Fruit fly (Drosophila melanogaster): ENCODE data around the gene CG7071.

dm6 chr3R:22396238-22396772, 33.9 kb downstream of the CG7071 start:
- no peak for TF ChIP-seq jim (GFP tag; optimal IDR thresholded peaks at IDR 0.05)
- no peak for TF ChIP-seq dsf (GFP tag; optimal IDR thresholded peaks at IDR 0.05; ENCODE audit: borderline replicate concordance)
- TF ChIP-seq Hr78 (GFP tag; optimal IDR thresholded peaks at IDR 0.05): no peak
- no peak for TF ChIP-seq usp (GFP tag; optimal IDR thresholded peaks at IDR 0.05)
- TF ChIP-seq pan (optimal IDR thresholded peaks at IDR 0.05): no peak
- TF ChIP-seq Hnf4 (GFP tag; optimal IDR thresholded peaks at IDR 0.05): no peak
- TF ChIP-seq psq (GFP tag; optimal IDR thresholded peaks at IDR 0.05): no peak
- no peak for TF ChIP-seq Mio (GFP tag; optimal IDR thresholded peaks at IDR 0.05)
- no peak for TF ChIP-seq CrebA (GFP tag; optimal IDR thresholded peaks at IDR 0.05; ENCODE audit: borderline replicate concordance)
- no peak for TF ChIP-seq CG32264 (GFP tag; optimal IDR thresholded peaks at IDR 0.05)
- TF ChIP-seq Dif (GFP tag; optimal IDR thresholded peaks at IDR 0.05; ENCODE audit: partially characterized antibody): no peak
- no peak for TF ChIP-seq HLH106 (tag; optimal IDR thresholded peaks at IDR 0.05)
- TF ChIP-seq Hr83 (GFP tag; optimal IDR thresholded peaks at IDR 0.05; ENCODE audit: poor library complexity, severe bottlenecking): no peak
